Worm (Caenorhabditis elegans) whole organism, L4/young adult: ENCODE measurements around the gene fipr-4.
A peak's percentile ranks its signal among the peaks of the same experiment; 100 is the strongest.

ENCODE experiments used
- W03F9.2 ChIP-seq: fragments of 150-350 bp; optimal IDR thresholded peaks from 2 replicates; lab custom pipeline; 2014; ENCODE audit warnings: missing biosample characterization, missing genetic modification characterization
- dao-5 ChIP-seq: sonication (generic microtip); optimal IDR thresholded peaks from 2 replicates; lab custom pipeline; 2016; ENCODE audit warnings: missing genotype, missing genetic modification characterization, moderate library complexity, missing compliant biosample characterization
- him-1 ChIP-seq: sonication (generic microtip); optimal IDR thresholded peaks from 2 replicates; lab custom pipeline; 2016; ENCODE audit warnings: missing genotype, missing genetic modification reagents, missing genetic modification characterization, missing compliant biosample characterization

fipr-4 gene

DNA sequence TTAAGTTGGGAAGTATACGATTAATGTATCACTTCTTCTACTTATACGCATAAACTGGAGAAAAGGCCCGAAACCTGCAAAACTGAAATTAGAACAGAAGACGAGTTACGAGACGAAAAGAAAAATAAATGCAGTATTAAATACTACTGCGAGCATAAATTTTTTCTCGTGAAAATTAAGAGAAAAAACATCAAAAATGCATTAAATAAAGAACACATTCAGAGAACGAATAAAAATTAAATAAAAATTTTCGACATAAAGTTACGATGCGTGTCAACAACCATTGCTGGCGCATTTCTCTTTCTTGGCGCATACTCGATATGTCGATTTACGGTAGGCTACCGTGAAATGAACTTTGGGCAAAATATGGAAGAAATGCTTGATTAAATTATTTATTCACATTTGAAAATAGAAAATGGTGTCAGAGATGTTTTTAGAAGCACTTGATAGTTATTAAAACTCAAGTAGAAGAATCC is 23.4 kb downstream of the fipr-4 start, which contains the start of the genes ZK856.19 and ZK856.11:
TSS of gene ZK856.19 (minus strand) at position 51 of the 476 bp plus-strand sequence.
TSS of gene ZK856.11 (minus strand) at position 76 of the 476 bp plus-strand sequence.
- peak; percentile 58 for TF ChIP-seq W03F9.2 (tag; lab: Kevin White, UChicago)
- no peak for TF ChIP-seq him-1 (tag; lab: Kevin White, UChicago)

DNA sequence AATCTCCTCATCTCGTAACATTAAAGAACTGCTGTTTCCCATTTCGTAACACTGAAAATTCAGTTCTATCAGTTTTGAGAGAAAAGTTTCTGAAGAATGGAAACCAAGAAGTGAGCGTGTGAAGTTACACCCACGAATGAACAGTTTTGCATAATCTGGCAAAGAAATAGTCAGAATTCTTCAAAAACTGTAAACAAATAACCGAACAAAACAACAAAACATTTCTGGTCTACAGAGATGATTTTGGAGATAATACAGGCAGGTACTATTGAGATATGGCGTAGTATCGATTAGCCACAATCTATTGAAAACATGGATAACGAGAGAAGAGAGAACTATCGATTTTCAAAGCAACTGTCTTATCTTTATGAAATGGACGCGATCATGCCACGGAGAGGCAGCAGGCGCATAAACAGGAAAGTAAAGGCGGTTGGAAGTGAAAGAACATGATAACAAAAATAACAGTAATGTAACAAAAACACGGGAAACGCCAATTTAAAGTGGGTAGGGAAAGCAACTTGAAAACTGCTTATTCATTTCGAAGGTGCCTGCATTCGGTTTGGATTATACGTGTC is 24.7 kb downstream of the fipr-4 start, which contains the start of gene chpf-1:
TSS of gene chpf-1 (minus strand) at position 51 of the 575 bp plus-strand sequence.
- no peak for TF ChIP-seq W03F9.2 (tag; lab: Kevin White, UChicago)
- no peak for TF ChIP-seq dao-5 (tag; lab: Kevin White, UChicago)
- TF ChIP-seq him-1 (tag; lab: Kevin White, UChicago) = no peak

DNA sequence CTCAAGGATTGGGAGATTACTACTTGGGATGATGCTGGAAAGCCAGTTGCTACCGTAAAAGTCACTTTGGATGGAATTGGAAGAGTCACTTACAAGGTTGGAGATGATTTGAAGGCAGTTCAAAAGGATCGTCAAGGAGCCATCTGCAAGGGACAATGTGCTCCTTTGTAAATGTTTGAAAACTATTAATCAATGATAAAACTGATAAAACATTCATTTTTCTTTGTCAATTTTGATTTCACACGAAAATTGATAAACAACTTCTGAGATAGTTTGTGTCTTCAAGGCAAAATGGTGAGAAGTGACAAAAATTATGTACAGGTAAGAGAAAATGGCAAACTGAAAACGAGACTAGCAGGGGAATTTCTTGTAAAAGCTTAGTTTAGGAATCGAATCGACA is 25.9 kb downstream of the fipr-4 start:
- TF ChIP-seq him-1 (tag; lab: Kevin White, UChicago) = no peak
- no peak for TF ChIP-seq dao-5 (tag; lab: Kevin White, UChicago)
- no peak for TF ChIP-seq W03F9.2 (tag; lab: Kevin White, UChicago)

DNA sequence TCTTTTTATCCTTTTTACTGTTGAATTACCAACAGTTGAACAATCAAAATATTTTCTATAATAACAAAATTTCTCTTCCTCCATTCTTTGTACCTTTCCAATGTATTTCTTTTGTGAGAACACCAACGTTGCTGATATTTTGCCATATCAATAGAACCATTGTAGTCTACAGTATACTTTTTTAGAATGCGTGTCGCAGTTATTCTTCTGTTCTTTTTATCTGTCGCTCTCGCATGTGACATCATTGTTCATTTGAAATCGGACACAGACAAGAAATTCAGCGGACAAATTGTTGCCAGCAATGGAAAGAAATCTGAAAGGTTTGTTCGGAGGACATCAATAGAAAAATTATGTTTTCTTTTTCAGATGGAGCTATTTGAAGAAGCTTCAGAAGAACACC is 26.3 kb downstream of the fipr-4 start, which contains the start of gene ZK856.7:
TSS of gene ZK856.7 (plus strand) at position 186 of the 400 bp plus-strand sequence.
- TF ChIP-seq W03F9.2 (tag; lab: Kevin White, UChicago) = no peak
- no peak for TF ChIP-seq dao-5 (tag; lab: Kevin White, UChicago)
- TF ChIP-seq him-1 (tag; lab: Kevin White, UChicago) = no peak

DNA sequence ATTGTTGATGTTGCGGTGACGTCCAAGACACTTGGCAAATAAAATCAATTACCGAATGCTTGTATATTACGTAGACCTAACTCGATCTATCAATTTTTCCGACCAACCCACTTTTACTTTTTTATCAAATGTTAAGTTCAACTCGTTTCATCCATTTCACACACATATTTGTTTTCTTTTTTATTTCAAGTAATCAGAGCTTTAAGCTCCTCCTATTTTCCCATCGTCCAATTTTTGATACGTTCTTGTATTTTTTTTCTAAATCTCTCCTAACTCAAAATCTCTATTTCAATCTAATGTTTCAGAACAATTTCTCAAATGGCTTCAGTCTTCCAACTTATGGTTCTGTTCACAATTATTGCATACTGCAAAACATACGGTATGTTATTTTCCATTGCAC is 29.9 kb downstream of the fipr-4 start, which contains the start of gene ZK856.6:
TSS of gene ZK856.6 (plus strand) at position 301 of the 400 bp plus-strand sequence.
- TF ChIP-seq dao-5 (tag; lab: Kevin White, UChicago) = no peak
- TF ChIP-seq W03F9.2 (tag; lab: Kevin White, UChicago) = no peak
- TF ChIP-seq him-1 (tag; lab: Kevin White, UChicago) = no peak

DNA sequence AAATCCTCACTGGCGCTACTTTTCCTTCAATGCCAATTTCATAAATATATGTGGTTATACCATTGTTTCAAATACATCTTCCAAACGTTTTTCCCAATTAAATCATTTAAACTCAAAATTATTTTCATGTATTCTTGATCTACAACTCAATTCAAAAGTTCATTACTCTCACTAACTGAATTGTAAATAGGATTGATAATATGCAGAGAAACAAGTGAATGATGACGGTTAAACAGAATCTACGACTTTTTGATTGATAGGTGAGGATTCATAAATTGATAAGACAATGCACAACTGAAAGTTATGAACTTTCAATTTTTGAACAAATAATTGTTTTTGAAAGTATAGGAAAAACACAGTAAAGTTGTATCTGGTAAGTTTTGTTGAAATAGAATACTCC is 37.0 kb downstream of the fipr-4 start:
- TF ChIP-seq dao-5 (tag; lab: Kevin White, UChicago) (no peak), him-1 (tag; lab: Kevin White, UChicago) (no peak), W03F9.2 (tag; lab: Kevin White, UChicago) (no peak)

DNA sequence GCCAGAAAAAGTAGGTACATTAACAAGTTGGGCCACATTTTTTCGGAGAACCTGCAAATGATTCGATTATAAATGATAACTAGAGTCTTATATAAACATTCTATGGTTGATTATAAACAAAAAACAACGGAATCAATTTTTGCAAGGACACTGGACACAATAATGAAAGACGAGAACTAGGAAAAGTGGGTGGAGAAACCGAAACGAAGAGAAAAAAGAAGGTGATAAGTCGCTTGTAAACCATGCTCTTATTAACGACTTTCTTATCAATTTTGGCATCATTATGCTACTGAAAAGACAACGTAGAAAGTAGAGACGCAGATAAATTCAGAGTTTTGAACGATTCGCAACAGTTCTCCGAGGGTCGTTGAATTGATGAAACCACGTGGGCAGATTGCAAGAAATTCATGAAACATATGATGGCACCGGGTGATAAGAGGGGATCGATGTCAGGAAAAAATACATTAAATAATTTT is 38.1 kb downstream of the fipr-4 start, which contains the start of gene ZK856.5:
TSS of gene ZK856.5 (minus strand) at position 51 of the 476 bp plus-strand sequence.
- TF ChIP-seq him-1 (tag; lab: Kevin White, UChicago) = no peak
- TF ChIP-seq dao-5 (tag; lab: Kevin White, UChicago) = no peak

DNA sequence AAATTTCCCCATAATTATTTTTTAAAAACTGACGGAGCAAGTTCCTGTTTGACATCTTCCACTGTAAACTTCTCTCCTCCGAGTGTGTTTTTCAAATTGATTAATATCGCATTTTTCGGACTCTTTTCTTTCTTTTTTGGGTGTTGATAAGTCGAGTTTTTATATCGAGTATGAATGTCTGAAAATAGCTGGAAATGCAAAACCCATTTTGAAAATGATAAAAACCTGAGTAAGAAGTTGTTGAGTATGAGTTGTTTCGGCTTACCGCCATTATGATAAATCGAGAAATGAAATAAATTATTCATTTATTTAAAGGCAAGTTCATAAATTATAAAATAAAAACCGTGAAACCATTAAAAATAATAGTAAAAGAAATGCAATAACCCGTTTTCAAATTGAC is 42.5 kb downstream of the fipr-4 start, which contains the start of gene ZK856.18:
TSS of gene ZK856.18 (minus strand) at position 289 of the 400 bp plus-strand sequence.
- TF ChIP-seq him-1 (tag; lab: Kevin White, UChicago) (no peak), W03F9.2 (tag; lab: Kevin White, UChicago) (no peak), dao-5 (tag; lab: Kevin White, UChicago) (no peak)

DNA sequence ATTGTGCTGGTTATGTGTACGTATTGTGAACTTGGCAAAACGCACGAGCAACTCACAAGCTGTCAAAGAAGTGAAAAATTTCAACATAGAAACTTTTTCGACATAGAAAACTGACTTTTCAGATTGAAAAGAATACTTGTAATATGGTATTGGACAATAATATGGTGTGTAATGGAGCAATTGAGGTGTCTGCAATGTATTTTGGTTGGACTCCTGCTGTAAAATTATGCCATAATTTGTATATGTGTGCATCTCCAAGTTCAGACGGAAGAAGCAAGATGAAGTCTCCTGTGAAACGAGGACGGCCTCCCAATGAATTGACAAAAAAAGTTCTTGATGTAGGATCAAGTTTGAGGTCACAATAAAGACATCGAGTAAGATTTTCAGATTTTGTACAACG is 44.5 kb downstream of the fipr-4 start:
- no peak for TF ChIP-seq him-1 (tag; lab: Kevin White, UChicago)
- TF ChIP-seq dao-5 (tag; lab: Kevin White, UChicago) = no peak
- TF ChIP-seq W03F9.2 (tag; lab: Kevin White, UChicago) = no peak

DNA sequence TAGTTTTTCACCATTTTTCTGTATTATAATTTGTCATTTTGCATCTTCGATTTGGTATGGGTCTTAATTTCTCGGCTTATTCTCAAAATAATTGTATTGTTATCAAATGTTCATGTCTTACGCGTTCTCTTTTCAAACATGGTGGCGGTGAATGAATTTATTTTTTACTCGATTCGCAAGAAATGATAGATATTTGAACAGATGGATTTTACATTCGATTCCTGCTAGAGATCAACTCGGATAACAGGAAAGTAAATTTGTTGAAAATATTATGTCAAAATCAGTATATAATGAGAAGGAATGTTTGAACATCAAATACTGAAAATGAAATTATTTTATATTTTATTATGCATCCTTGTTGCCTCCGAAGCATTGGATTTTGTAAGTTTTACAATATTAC is 45.3 kb downstream of the fipr-4 start, which contains the start of gene ZK856.4:
TSS of gene ZK856.4 (plus strand) at position 301 of the 400 bp plus-strand sequence.
- no peak for TF ChIP-seq him-1 (tag; lab: Kevin White, UChicago)

DNA sequence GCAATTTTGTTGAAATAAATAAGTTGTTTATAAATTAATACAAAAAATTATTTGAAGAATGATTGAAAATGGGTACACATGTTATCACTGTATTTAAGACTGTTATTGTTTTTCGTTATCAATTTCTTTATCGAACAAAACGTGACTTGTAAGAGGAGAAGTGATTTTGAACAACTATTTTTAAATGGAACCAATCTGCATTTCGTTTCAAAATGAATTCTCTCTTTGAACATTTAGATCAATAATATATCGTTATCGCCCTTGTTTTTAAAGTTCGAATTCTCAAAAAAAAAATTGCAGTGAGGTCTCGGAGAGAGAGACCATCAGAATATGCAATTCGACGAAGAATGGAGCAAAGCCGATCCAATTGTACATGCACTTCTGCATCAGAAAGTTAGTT is 49.0 kb downstream of the fipr-4 start, which contains the start of gene cul-5:
TSS of gene cul-5 (plus strand) at position 301 of the 400 bp plus-strand sequence.
- TF ChIP-seq W03F9.2 (tag; lab: Kevin White, UChicago) = no peak
- TF ChIP-seq dao-5 (tag; lab: Kevin White, UChicago) = no peak
- TF ChIP-seq him-1 (tag; lab: Kevin White, UChicago) = no peak

DNA sequence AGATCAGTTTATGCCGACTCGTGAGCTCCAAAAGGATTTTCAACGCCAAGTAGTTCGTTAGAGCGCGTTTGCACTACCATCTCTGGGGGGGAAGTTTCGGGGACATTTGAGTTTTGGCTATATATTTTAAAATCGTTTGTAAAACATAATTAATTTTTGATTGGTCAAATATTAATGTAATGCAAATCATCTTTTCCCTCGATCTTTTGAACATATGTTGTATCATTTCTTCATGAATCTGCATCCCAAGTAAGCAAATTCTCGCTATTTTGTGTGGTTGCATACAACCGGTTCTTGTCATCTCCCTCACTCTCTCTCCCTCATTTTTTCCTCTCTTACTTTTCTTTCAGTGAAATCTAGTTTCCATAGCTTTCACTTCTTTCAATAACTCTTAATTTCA is 50.1 kb downstream of the fipr-4 start:
- no peak for TF ChIP-seq dao-5 (tag; lab: Kevin White, UChicago)
- peak; percentile 40 for TF ChIP-seq him-1 (tag; lab: Kevin White, UChicago)
- peak; percentile 55 for TF ChIP-seq W03F9.2 (tag; lab: Kevin White, UChicago)
